Fruit fly (Drosophila melanogaster) whole organism, embryonic: ENCODE results near the gene CG13801.
A peak's percentile ranks its signal among the peaks of the same experiment; 100 is the strongest.

Experiments used
- Atf6 ChIP-seq: fragments of 200-800 bp; sonication (Bioruptor generic); IDR thresholded peaks from 2 replicates; pipeline ENCODE4 v1.3.6; 2022; ENCODE audit warnings: missing biosample characterization, missing genetic modification characterization
- Blimp-1 ChIP-seq: fragments of 200-800 bp; sonication (Bioruptor generic); optimal IDR thresholded peaks from 3 replicates; lab custom pipeline; 2018; ENCODE audit warnings: missing biosample characterization, missing genetic modification characterization, mild to moderate bottlenecking, moderate library complexity, missing genetic modification reagents
- CG10462 ChIP-seq: fragments of 200-800 bp; sonication (Bioruptor generic); optimal IDR thresholded peaks from 2 replicates; lab custom pipeline; 2016; ENCODE audit warnings: missing biosample characterization, missing genetic modification characterization
- CG12659 ChIP-seq: fragments of 200-800 bp; sonication (Bioruptor generic); optimal IDR thresholded peaks from 3 replicates; lab custom pipeline; 2017; ENCODE audit warnings: mild to moderate bottlenecking, missing biosample characterization, missing genetic modification reagents, missing genetic modification characterization
- CG13775 ChIP-seq: fragments of 200-800 bp; sonication (Bioruptor generic); optimal IDR thresholded peaks from 3 replicates; lab custom pipeline; 2017; ENCODE audit warnings: missing biosample characterization, mild to moderate bottlenecking, missing genetic modification characterization
- CG14710 ChIP-seq: fragments of 200-800 bp; sonication (Bioruptor generic); optimal IDR thresholded peaks from 3 replicates; lab custom pipeline; 2019; ENCODE audit warnings: missing biosample characterization, mild to moderate bottlenecking, missing genetic modification characterization, moderate library complexity
- CG15073 ChIP-seq: fragments of 200-800 bp; sonication (Bioruptor generic); optimal IDR thresholded peaks from 2 replicates; lab custom pipeline; 2016; ENCODE audit warnings: missing biosample characterization, missing genetic modification characterization
- CG1647 ChIP-seq: fragments of 200-800 bp; sonication (Bioruptor generic); optimal IDR thresholded peaks from 3 replicates; lab custom pipeline; 2016; ENCODE audit warnings: missing biosample characterization, missing genetic modification characterization
- CG17612 ChIP-seq: fragments of 200-800 bp; sonication (Bioruptor generic); IDR thresholded peaks from 2 replicates; pipeline ENCODE4 v1.3.6; 2022; ENCODE audit warnings: missing biosample characterization, missing genetic modification characterization
- CG18599 ChIP-seq: fragments of 200-800 bp; sonication (Bioruptor generic); optimal IDR thresholded peaks from 3 replicates; lab custom pipeline; 2017; ENCODE audit warnings: missing biosample characterization, missing genetic modification characterization, mild to moderate bottlenecking, moderate library complexity, missing genetic modification reagents
- CG3281 ChIP-seq: fragments of 200-800 bp; sonication (Bioruptor generic); optimal IDR thresholded peaks from 3 replicates; lab custom pipeline; 2017; ENCODE audit warnings: missing biosample characterization, mild to moderate bottlenecking, missing genetic modification characterization
- CG5180 ChIP-seq: fragments of 200-800 bp; sonication (Bioruptor generic); optimal IDR thresholded peaks from 3 replicates; lab custom pipeline; 2017; ENCODE audit warnings: missing biosample characterization, missing genetic modification characterization, mild to moderate bottlenecking, moderate library complexity, missing genetic modification reagents
- CG5245 ChIP-seq: fragments of 200-800 bp; sonication (Bioruptor generic); optimal IDR thresholded peaks from 3 replicates; lab custom pipeline; 2016; ENCODE audit warnings: missing biosample characterization, missing genetic modification characterization
- CG6254 ChIP-seq: fragments of 200-800 bp; sonication (Bioruptor generic); optimal IDR thresholded peaks from 3 replicates; lab custom pipeline; 2017; ENCODE audit warnings: mild to moderate bottlenecking, missing biosample characterization, missing genetic modification reagents, missing genetic modification characterization
- CG6791 ChIP-seq: fragments of 200-800 bp; sonication (Bioruptor generic); IDR thresholded peaks from 3 replicates; pipeline ENCODE4 v1.3.6; 2022; ENCODE audit warnings: missing biosample characterization, missing genetic modification characterization; ENCODE audit not compliant: partially characterized antibody
- CG6854 ChIP-seq: fragments of 200-800 bp; sonication (Bioruptor generic); optimal IDR thresholded peaks from 3 replicates; lab custom pipeline; 2017; ENCODE audit warnings: missing biosample characterization, mild to moderate bottlenecking, missing genetic modification characterization
- CG7987 ChIP-seq: fragments of 200-800 bp; sonication (Bioruptor generic); optimal IDR thresholded peaks from 2 replicates; lab custom pipeline; 2018; ENCODE audit warnings: missing biosample characterization, mild to moderate bottlenecking, missing genetic modification characterization, moderate library complexity
- CG9932 ChIP-seq: fragments of 200-800 bp; sonication (Bioruptor generic); IDR thresholded peaks from 2 replicates; pipeline ENCODE4 v1.3.6; 2022; ENCODE audit warnings: missing biosample characterization, missing genetic modification characterization
- CHES-1-like ChIP-seq: fragments of 200-800 bp; sonication (Bioruptor generic); optimal IDR thresholded peaks from 2 replicates; lab custom pipeline; 2016; ENCODE audit warnings: missing biosample characterization, missing genetic modification characterization
- Deaf1 ChIP-seq: fragments of 200-800 bp; optimal IDR thresholded peaks from 3 replicates; lab custom pipeline; 2019; ENCODE audit warnings: missing biosample characterization, mild to moderate bottlenecking, missing genetic modification characterization, moderate library complexity
- Eip74EF ChIP-seq, 2 experiments: fragments of 200-800 bp in 1 of 2; fragments of >200 bp in 1 of 2; sonication (Bioruptor generic) in 1 of 2; optimal IDR thresholded peaks; 2 replicates each; lab custom pipeline; 2017 to 2019; ENCODE audit warnings: missing biosample characterization in 2 of 2, missing genetic modification characterization in 2 of 2, mild to moderate bottlenecking in 1 of 2, moderate library complexity in 1 of 2
- Gsc ChIP-seq: fragments of 200-800 bp; sonication (Bioruptor generic); IDR thresholded peaks from 2 replicates; pipeline ENCODE4 v1.3.6; 2022; ENCODE audit warnings: missing biosample characterization, missing genetic modification characterization
- Gug ChIP-seq: fragments of 200-800 bp; sonication (Bioruptor generic); IDR thresholded peaks from 4 replicates; pipeline ENCODE4 v1.3.6; 2022; ENCODE audit warnings: missing biosample characterization, missing genetic modification characterization
- HHEX ChIP-seq: fragments of 200-800 bp; sonication (Bioruptor generic); optimal IDR thresholded peaks from 3 replicates; lab custom pipeline; 2017; ENCODE audit warnings: missing biosample characterization, mild to moderate bottlenecking, missing genetic modification characterization, missing genetic modification reagents
- Hey ChIP-seq: fragments of 200-800 bp; sonication (Bioruptor generic); optimal IDR thresholded peaks from 3 replicates; lab custom pipeline; 2018; ENCODE audit warnings: missing biosample characterization, mild to moderate bottlenecking, missing genetic modification characterization
- Hr3 ChIP-seq: fragments of 200-800 bp; sonication (Bioruptor generic); optimal IDR thresholded peaks from 3 replicates; lab custom pipeline; 2016; ENCODE audit warnings: missing biosample characterization, missing genetic modification characterization
- Jarid2 ChIP-seq: fragments of 200-800 bp; sonication (Bioruptor generic); optimal IDR thresholded peaks from 3 replicates; lab custom pipeline; 2017; ENCODE audit warnings: mild to moderate bottlenecking, missing biosample characterization, missing genetic modification reagents, missing genetic modification characterization
- Lim3 ChIP-seq: fragments of 200-800 bp; sonication (Bioruptor generic); IDR thresholded peaks from 2 replicates; pipeline ENCODE4 v1.3.6; 2022; ENCODE audit warnings: missing biosample characterization, missing genetic modification characterization
- Neu2 ChIP-seq: fragments of 200-800 bp; sonication (Bioruptor generic); optimal IDR thresholded peaks from 3 replicates; lab custom pipeline; 2016; ENCODE audit warnings: missing biosample characterization, missing genetic modification characterization, borderline replicate concordance
- Poxn ChIP-seq: fragments of 200-800 bp; sonication (Bioruptor generic); IDR thresholded peaks from 2 replicates; pipeline ENCODE4 v1.3.6; 2022; ENCODE audit warnings: missing biosample characterization, missing genetic modification characterization
- Sry-β ChIP-seq: fragments of 200-800 bp; sonication (Bioruptor generic); optimal IDR thresholded peaks from 2 replicates; lab custom pipeline; 2018; ENCODE audit warnings: missing biosample characterization, mild to moderate bottlenecking, missing genetic modification characterization, moderate library complexity
- Stat92E ChIP-seq, 3 experiments: fragments of >200 bp in 2 of 3; fragments of 200-800 bp in 1 of 3; sonication (Bioruptor generic) in 1 of 3; optimal IDR thresholded peaks; 2 replicates each; lab custom pipeline; 2017 to 2019; ENCODE audit warnings: missing biosample characterization in 3 of 3, missing genetic modification characterization in 3 of 3, mild to moderate bottlenecking in 1 of 3, moderate library complexity in 1 of 3
- Xrp1 ChIP-seq: fragments of 200-800 bp; sonication (Bioruptor generic); IDR thresholded peaks from 2 replicates; pipeline ENCODE4 v1.3.6; 2022; ENCODE audit warnings: missing biosample characterization, missing genetic modification characterization
- aop ChIP-seq: fragments of 200-800 bp; sonication (Bioruptor generic); IDR thresholded peaks from 2 replicates; pipeline ENCODE4 v1.3.6; 2022; ENCODE audit warnings: missing biosample characterization, missing genetic modification characterization
- ap ChIP-seq: fragments of 200-800 bp; sonication (Bioruptor generic); IDR thresholded peaks from 2 replicates; pipeline ENCODE4 v1.3.6; 2022; ENCODE audit warnings: missing biosample characterization, missing genetic modification characterization
- cg ChIP-seq: fragments of 200-800 bp; sonication (Bioruptor generic); optimal IDR thresholded peaks from 3 replicates; lab custom pipeline; 2019; ENCODE audit warnings: missing biosample characterization, mild to moderate bottlenecking, missing genetic modification characterization, moderate library complexity
- chn ChIP-seq: fragments of 200-800 bp; sonication (Bioruptor generic); optimal IDR thresholded peaks from 2 replicates; lab custom pipeline; 2016; ENCODE audit warnings: missing biosample characterization, missing genetic modification characterization
- eve ChIP-seq, 2 experiments: fragments of >200 bp; optimal IDR thresholded peaks; 2 replicates each; lab custom pipeline; 2017; ENCODE audit warnings: missing biosample characterization in 2 of 2, missing genetic modification characterization in 2 of 2
- gem ChIP-seq: fragments of 200-800 bp; sonication (Bioruptor generic); optimal IDR thresholded peaks from 2 replicates; lab custom pipeline; 2019; ENCODE audit warnings: missing biosample characterization, mild to moderate bottlenecking, missing genetic modification characterization, moderate library complexity
- her ChIP-seq: fragments of 200-800 bp; sonication (Bioruptor generic); optimal IDR thresholded peaks from 2 replicates; lab custom pipeline; 2016; ENCODE audit warnings: missing biosample characterization, missing genetic modification characterization
- knrl ChIP-seq: fragments of 200-800 bp; sonication (Bioruptor generic); IDR thresholded peaks from 3 replicates; pipeline ENCODE4 v1.3.6; 2022; ENCODE audit warnings: missing biosample characterization, missing genetic modification characterization; ENCODE audit not compliant: partially characterized antibody
- mam ChIP-seq: fragments of 200-800 bp; sonication (Bioruptor generic); optimal IDR thresholded peaks from 3 replicates; lab custom pipeline; 2016; ENCODE audit warnings: missing biosample characterization, missing genetic modification characterization
- mirr ChIP-seq: fragments of 200-800 bp; sonication (Bioruptor generic); optimal IDR thresholded peaks from 3 replicates; lab custom pipeline; 2018; ENCODE audit warnings: missing biosample characterization, mild to moderate bottlenecking, missing genetic modification characterization
- pum ChIP-seq: fragments of 200-800 bp; sonication (Bioruptor generic); optimal IDR thresholded peaks from 2 replicates; lab custom pipeline; 2016; ENCODE audit warnings: missing biosample characterization, missing genetic modification characterization
- seq ChIP-seq: fragments of 200-800 bp; sonication (Bioruptor generic); IDR thresholded peaks from 2 replicates; pipeline ENCODE4 v1.3.6; 2022; ENCODE audit warnings: missing biosample characterization, missing genetic modification characterization
- stwl ChIP-seq: fragments of 200-800 bp; sonication (Bioruptor generic); optimal IDR thresholded peaks from 3 replicates; lab custom pipeline; 2018; ENCODE audit warnings: missing biosample characterization, mild to moderate bottlenecking, missing genetic modification characterization, moderate library complexity
- tap ChIP-seq: fragments of 200-800 bp; optimal IDR thresholded peaks from 3 replicates; lab custom pipeline; 2019; ENCODE audit warnings: missing biosample characterization, mild to moderate bottlenecking, missing genetic modification characterization, moderate library complexity
- tll ChIP-seq, 2 experiments: fragments of 200-800 bp in 1 of 2; fragments of >200 bp in 1 of 2; sonication (Bioruptor generic) in 1 of 2; optimal IDR thresholded peaks; 2 replicates each; lab custom pipeline; 2017 to 2019; ENCODE audit warnings: missing biosample characterization in 2 of 2, missing genetic modification characterization in 2 of 2, mild to moderate bottlenecking in 1 of 2, moderate library complexity in 1 of 2
- unc-4 ChIP-seq: fragments of 200-800 bp; sonication (Bioruptor generic); IDR thresholded peaks from 2 replicates; pipeline ENCODE4 v1.3.6; 2022; ENCODE audit warnings: missing biosample characterization, missing genetic modification characterization; ENCODE audit not compliant: partially characterized antibody
- z ChIP-seq: fragments of 200-800 bp; sonication (Bioruptor generic); IDR thresholded peaks from 3 replicates; pipeline ENCODE4 v1.3.6; 2022; ENCODE audit warnings: missing biosample characterization, missing genetic modification characterization

The CG13801 gene

dm6 chr3L:2411564-2412080 lies 51.3 kb downstream of the CG13801 start (continued):
- TF ChIP-seq CG18599 (GFP tag; lab: Kevin White, UChicago) (peak; percentile 90), CG5245 (no peak), Stat92E (GFP tag; optimal IDR thresholded peaks at IDR 0.05; lab: Kevin White, UChicago) (no peak), CG10462 (GFP tag; lab: Kevin White, UChicago) (no peak), CG14710 (no peak), CG6254 (GFP tag; lab: Kevin White, UChicago) (no peak), CG7987 (GFP tag; lab: Kevin White, UChicago) (no peak), mam (peak; percentile 28), Neu2 (GFP tag; lab: Kevin White, UChicago) (no peak), eve (GFP tag; optimal IDR thresholded peaks at IDR 0.05; lab: Kevin White, UChicago) (no peak), pum (GFP tag; lab: Kevin White, UChicago) (no peak), CG9932 (peak; percentile 47), Xrp1 (peak; percentile 36; the same call in 1 of the 2 replicates), knrl (GFP tag; lab: Robert Waterston, UW) (no peak), CG6791 (no peak), unc-4 (GFP tag; lab: Robert Waterston, UW) (no peak), ap (GFP tag; lab: Robert Waterston, UW) (no peak), Sry-β (no peak), CHES-1-like (GFP tag; lab: Kevin White, UChicago) (no peak), Hey (no peak), CG6854 (peak; percentile 33), z (GFP tag; lab: Robert Waterston, UW) (no peak), aop (GFP tag; lab: Robert Waterston, UW) (no peak), CG3281 (GFP tag; lab: Kevin White, UChicago) (peak; percentile 71), CG15073 (no peak), gem (tag; lab: Kevin White, UChicago) (peak; percentile 61), CG5180 (GFP tag; lab: Kevin White, UChicago) (no peak), Deaf1 (tag; lab: Kevin White, UChicago) (peak; percentile 10), tll (GFP tag; optimal IDR thresholded peaks at IDR 0.05; lab: Kevin White, UChicago) (no peak), stwl (tag; lab: Kevin White, UChicago) (no peak), HHEX (GFP tag; lab: Kevin White, UChicago) (peak; percentile 35), Blimp-1 (GFP tag; lab: Kevin White, UChicago) (peak; percentile 26), CG13775 (no peak), her (GFP tag; lab: Kevin White, UChicago) (no peak), Hr3 (GFP tag; lab: Kevin White, UChicago) (no peak), Eip74EF (GFP tag; optimal IDR thresholded peaks at IDR 0.05; lab: Kevin White, UChicago) (no peak), CG1647 (GFP tag; lab: Kevin White, UChicago) (no peak), Gug (GFP tag; lab: Robert Waterston, UW) (no peak), Atf6 (GFP tag; lab: Robert Waterston, UW) (peak; percentile 73), Lim3 (GFP tag; lab: Robert Waterston, UW) (no peak), Gsc (GFP tag; lab: Robert Waterston, UW) (no peak), Poxn (GFP tag; lab: Robert Waterston, UW) (no peak), seq (GFP tag; lab: Robert Waterston, UW) (0 out of 2 replicates have a peak, but pooled peaks have one; percentile 13), Jarid2 (GFP tag; lab: Kevin White, UChicago) (no peak), cg (GFP tag; lab: Kevin White, UChicago) (no peak), CG12659 (peak; percentile 49), CG17612 (GFP tag; lab: Robert Waterston, UW) (no peak), mirr (GFP tag; lab: Kevin White, UChicago) (no peak), chn (GFP tag; lab: Kevin White, UChicago) (no peak), tap (tag; lab: Kevin White, UChicago) (peak; percentile 13)
